Worm (Caenorhabditis elegans) whole organism, young adult: ENCODE measurements around the gene cacn-1.

Source experiments
- B0035.1 ChIP-seq: sonication (generic microtip); optimal IDR thresholded peaks from 2 replicates; lab custom pipeline; 2016; ENCODE audit warnings: missing genetic modification characterization, mild to moderate bottlenecking, missing compliant biosample characterization, missing genotype, missing genetic modification reagents
- C06A6.2 ChIP-seq: fragments of 200-800 bp; sonication (Bioruptor generic); conservative IDR thresholded peaks from 2 replicates; pipeline ENCODE4 v1.3.6; 2022; ENCODE audit warnings: missing genetic modification characterization, missing compliant biosample characterization
- D2030.7 ChIP-seq: fragments of 200-800 bp; sonication (Bioruptor generic); IDR thresholded peaks from 2 replicates; pipeline ENCODE4 v1.3.6; 2022; ENCODE audit warnings: missing genetic modification reagents, missing genetic modification characterization, missing compliant biosample characterization
- K12H6.12 ChIP-seq: fragments of 200-800 bp; sonication (Bioruptor generic); optimal IDR thresholded peaks from 2 replicates; lab custom pipeline; 2018; ENCODE audit warnings: mild to moderate bottlenecking, missing genetic modification characterization, missing compliant biosample characterization
- Y53F4B.3 ChIP-seq: fragments of 200-800 bp; sonication (Bioruptor generic); IDR thresholded peaks from 2 replicates; pipeline ENCODE4 v1.3.6; 2022; ENCODE audit warnings: missing genetic modification reagents, missing genetic modification characterization, missing compliant biosample characterization
- Y67H2A.10 ChIP-seq: fragments of 200-800 bp; sonication (Bioruptor generic); conservative IDR thresholded peaks from 2 replicates; pipeline ENCODE4 v1.3.6; 2022; ENCODE audit warnings: missing genetic modification reagents, missing genetic modification characterization, missing compliant biosample characterization
- Y79H2A.3 ChIP-seq: fragments of 200-800 bp; sonication (Bioruptor generic); conservative IDR thresholded peaks from 2 replicates; pipeline ENCODE4 v1.3.6; 2022; ENCODE audit warnings: missing genetic modification reagents, missing genetic modification characterization, missing compliant biosample characterization
- Y95B8A.8 ChIP-seq: fragments of 200-800 bp; sonication (Bioruptor generic); IDR thresholded peaks from 2 replicates; pipeline ENCODE4 v1.3.6; 2022; ENCODE audit warnings: missing genetic modification reagents, missing genetic modification characterization, missing compliant biosample characterization
- ama-1 ChIP-seq, 3 experiments: fragments of 150-350 bp in 1 of 3; sonication (generic microtip) in 2 of 3; optimal IDR thresholded peaks; 2 replicates each; lab custom pipeline; 2014 to 2018; ENCODE audit warnings: missing biosample characterization in 2 of 3, missing genetic modification characterization in 2 of 3, missing genetic modification reagents in 2 of 3
- aptf-3 ChIP-seq: fragments of 200-800 bp; sonication (Bioruptor generic); IDR thresholded peaks from 2 replicates; pipeline ENCODE4 v1.3.6; 2022; ENCODE audit warnings: missing genetic modification characterization, missing compliant biosample characterization
- attf-6 ChIP-seq: fragments of 200-800 bp; sonication (Bioruptor generic); IDR thresholded peaks from 2 replicates; pipeline ENCODE4 v1.3.6; 2022; ENCODE audit warnings: missing genetic modification reagents, missing genetic modification characterization, missing compliant biosample characterization
- bed-1 ChIP-seq: fragments of 200-800 bp; sonication (Bioruptor generic); IDR thresholded peaks from 2 replicates; pipeline ENCODE4 v1.3.6; 2022; ENCODE audit warnings: missing genetic modification reagents, missing genetic modification characterization, missing compliant biosample characterization
- ccch-3 ChIP-seq: fragments of 200-800 bp; sonication (Bioruptor generic); optimal IDR thresholded peaks from 2 replicates; lab custom pipeline; 2018; ENCODE audit warnings: mild to moderate bottlenecking, missing genetic modification characterization, missing compliant biosample characterization
- cebp-2 ChIP-seq: fragments of 200-800 bp; sonication (Bioruptor generic); IDR thresholded peaks from 2 replicates; pipeline ENCODE4 v1.3.6; 2022; ENCODE audit warnings: missing genetic modification characterization, missing compliant biosample characterization
- ceh-27 ChIP-seq: fragments of 200-800 bp; sonication (Bioruptor generic); optimal IDR thresholded peaks from 2 replicates; lab custom pipeline; 2018; ENCODE audit warnings: mild to moderate bottlenecking, missing genetic modification characterization, moderate library complexity, missing compliant biosample characterization
- ceh-79 ChIP-seq: sonication (generic microtip); optimal IDR thresholded peaks from 2 replicates; lab custom pipeline; 2017; ENCODE audit warnings: mild to moderate bottlenecking, missing genetic modification characterization, missing compliant biosample characterization
- dox-1 ChIP-seq: fragments of 200-800 bp; sonication (Bioruptor generic); IDR thresholded peaks from 2 replicates; pipeline ENCODE4 v1.3.6; 2022; ENCODE audit warnings: missing genetic modification reagents, missing genetic modification characterization, missing compliant biosample characterization
- efl-1 ChIP-seq: fragments of 150-350 bp; optimal IDR thresholded peaks from 2 replicates; lab custom pipeline; 2014; ENCODE audit warnings: missing biosample characterization, missing genetic modification reagents, missing genetic modification characterization
- egl-18 ChIP-seq: fragments of 200-800 bp; sonication (Bioruptor generic); IDR thresholded peaks from 2 replicates; pipeline ENCODE4 v1.3.6; 2022; ENCODE audit warnings: missing genetic modification reagents, missing genetic modification characterization, missing compliant biosample characterization
- hlh-12 ChIP-seq: sonication (generic microtip); optimal IDR thresholded peaks from 2 replicates; lab custom pipeline; 2016; ENCODE audit warnings: missing genetic modification characterization, missing compliant biosample characterization
- hlh-26 ChIP-seq: fragments of 200-800 bp; sonication (Bioruptor generic); conservative IDR thresholded peaks from 2 replicates; pipeline ENCODE4 v1.3.6; 2022; ENCODE audit warnings: missing genetic modification reagents, missing genetic modification characterization, missing compliant biosample characterization
- hmg-20 ChIP-seq: fragments of 200-800 bp; sonication (Bioruptor generic); IDR thresholded peaks from 2 replicates; pipeline ENCODE4 v1.3.6; 2022; ENCODE audit warnings: missing genetic modification reagents, missing genetic modification characterization, missing compliant biosample characterization
- lag-1 ChIP-seq: fragments of 200-800 bp; sonication (Bioruptor generic); IDR thresholded peaks from 2 replicates; pipeline ENCODE4 v1.3.6; 2022; ENCODE audit warnings: missing genetic modification reagents, missing genetic modification characterization, missing compliant biosample characterization
- lin-26 ChIP-seq: fragments of 200-800 bp; sonication (Bioruptor generic); IDR thresholded peaks from 2 replicates; pipeline ENCODE4 v1.3.6; 2022; ENCODE audit warnings: missing genetic modification reagents, missing genetic modification characterization, missing compliant biosample characterization
- lin-40 ChIP-seq: sonication (generic microtip); optimal IDR thresholded peaks from 2 replicates; lab custom pipeline; 2016; ENCODE audit warnings: missing genetic modification characterization, mild to moderate bottlenecking, missing compliant biosample characterization, missing genotype, missing genetic modification reagents
- lin-54 ChIP-seq: fragments of 200-800 bp; sonication (Bioruptor generic); optimal IDR thresholded peaks from 2 replicates; lab custom pipeline; 2018; ENCODE audit warnings: mild to moderate bottlenecking, missing genetic modification characterization, missing compliant biosample characterization
- lsy-27 ChIP-seq: sonication (generic microtip); optimal IDR thresholded peaks from 2 replicates; lab custom pipeline; 2017; ENCODE audit warnings: missing genetic modification characterization, mild to moderate bottlenecking, missing compliant biosample characterization, antibody characterized with exemption, missing genotype, borderline replicate concordance; ENCODE audit not compliant: insufficient read depth
- madf-10 ChIP-seq: sonication (generic microtip); optimal IDR thresholded peaks from 2 replicates; lab custom pipeline; 2016; ENCODE audit warnings: mild to moderate bottlenecking, missing genetic modification characterization, missing compliant biosample characterization
- mcd-1 ChIP-seq: fragments of 200-800 bp; sonication (Bioruptor generic); IDR thresholded peaks from 2 replicates; pipeline ENCODE4 v1.3.6; 2022; ENCODE audit warnings: missing genetic modification reagents, missing genetic modification characterization, missing compliant biosample characterization
- mel-28 ChIP-seq: sonication (generic microtip); optimal IDR thresholded peaks from 2 replicates; lab custom pipeline; 2016; ENCODE audit warnings: borderline replicate concordance, mild to moderate bottlenecking, missing genetic modification characterization, missing compliant biosample characterization
- mxl-1 ChIP-seq: sonication (generic microtip); optimal IDR thresholded peaks from 2 replicates; lab custom pipeline; 2016; ENCODE audit warnings: missing genetic modification characterization, missing compliant biosample characterization
- nfya-1 ChIP-seq: sonication (generic microtip); optimal IDR thresholded peaks from 2 replicates; lab custom pipeline; 2017; ENCODE audit warnings: antibody characterized with exemption, missing compliant biosample characterization, missing genetic modification characterization, borderline replicate concordance; ENCODE audit not compliant: insufficient read depth
- nfya-2 ChIP-seq: fragments of 200-800 bp; sonication (Bioruptor generic); IDR thresholded peaks from 2 replicates; pipeline ENCODE4 v1.3.6; 2022; ENCODE audit warnings: missing genetic modification reagents, missing genetic modification characterization, missing compliant biosample characterization
- nhr-27 ChIP-seq: fragments of 200-800 bp; sonication (Bioruptor generic); optimal IDR thresholded peaks from 2 replicates; lab custom pipeline; 2018; ENCODE audit warnings: mild to moderate bottlenecking, missing genetic modification characterization, moderate library complexity, missing compliant biosample characterization
- pha-4 ChIP-seq: fragments of 150-350 bp; sonication (generic microtip); optimal IDR thresholded peaks from 2 replicates; lab custom pipeline; 2014; ENCODE audit warnings: missing biosample characterization, missing genetic modification reagents, missing genetic modification characterization
- rec-8 ChIP-seq, 2 experiments: sonication (generic microtip); optimal IDR thresholded peaks; 2 replicates each; lab custom pipeline; 2016; ENCODE audit warnings: mild to moderate bottlenecking in 2 of 2, missing genetic modification characterization in 2 of 2, missing genetic modification reagents in 2 of 2, missing genotype in 2 of 2, missing biosample characterization in 1 of 2, missing compliant biosample characterization in 1 of 2, moderate library complexity in 1 of 2
- repo-1 ChIP-seq: sonication (generic microtip); optimal IDR thresholded peaks from 2 replicates; lab custom pipeline; 2017; ENCODE audit warnings: mild to moderate bottlenecking, missing genetic modification characterization, missing compliant biosample characterization
- snpc-1.1 ChIP-seq: sonication (generic microtip); optimal IDR thresholded peaks from 2 replicates; lab custom pipeline; 2017; ENCODE audit warnings: missing genetic modification characterization, mild to moderate bottlenecking, missing compliant biosample characterization, antibody characterized with exemption, moderate library complexity, missing genotype, missing genetic modification reagents; ENCODE audit not compliant: insufficient read depth
- snpc-4 ChIP-seq, 5 experiments: fragments of 150-350 bp in 1 of 5; sonication (generic microtip) in 4 of 5; optimal IDR thresholded peaks; 2 replicates each; lab custom pipeline; 2014 to 2018; ENCODE audit warnings: missing genetic modification characterization in 5 of 5, missing biosample characterization in 3 of 5, antibody characterized with exemption in 2 of 5, mild to moderate bottlenecking in 2 of 5, missing compliant biosample characterization in 2 of 5, missing genotype in 2 of 5, moderate library complexity in 2 of 5, missing genetic modification reagents in 1 of 5
- unc-130 ChIP-seq: sonication (generic microtip); optimal IDR thresholded peaks from 2 replicates; lab custom pipeline; 2016; ENCODE audit warnings: missing genetic modification reagents, missing genetic modification characterization, missing compliant biosample characterization
- zfh-2 ChIP-seq: fragments of 200-800 bp; sonication (Bioruptor generic); conservative IDR thresholded peaks from 2 replicates; pipeline ENCODE4 v1.3.6; 2022; ENCODE audit warnings: missing genetic modification reagents, missing genetic modification characterization, missing compliant biosample characterization
- ztf-22 ChIP-seq: fragments of 200-800 bp; sonication (Bioruptor generic); optimal IDR thresholded peaks from 2 replicates; lab custom pipeline; 2018; ENCODE audit warnings: mild to moderate bottlenecking, missing genetic modification characterization, moderate library complexity, missing compliant biosample characterization
- ztf-25 ChIP-seq: fragments of 200-800 bp; sonication (Bioruptor generic); IDR thresholded peaks from 2 replicates; pipeline ENCODE4 v1.3.6; 2022; ENCODE audit warnings: missing genetic modification reagents, missing genetic modification characterization, missing compliant biosample characterization
- ztf-26 ChIP-seq: sonication (generic microtip); optimal IDR thresholded peaks from 2 replicates; lab custom pipeline; 2017; ENCODE audit warnings: missing genetic modification characterization, missing compliant biosample characterization
- ztf-3 ChIP-seq: fragments of 200-800 bp; sonication (Bioruptor generic); optimal IDR thresholded peaks from 2 replicates; lab custom pipeline; 2018; ENCODE audit warnings: mild to moderate bottlenecking, missing genetic modification characterization, missing compliant biosample characterization

cacn-1 gene

DNA sequence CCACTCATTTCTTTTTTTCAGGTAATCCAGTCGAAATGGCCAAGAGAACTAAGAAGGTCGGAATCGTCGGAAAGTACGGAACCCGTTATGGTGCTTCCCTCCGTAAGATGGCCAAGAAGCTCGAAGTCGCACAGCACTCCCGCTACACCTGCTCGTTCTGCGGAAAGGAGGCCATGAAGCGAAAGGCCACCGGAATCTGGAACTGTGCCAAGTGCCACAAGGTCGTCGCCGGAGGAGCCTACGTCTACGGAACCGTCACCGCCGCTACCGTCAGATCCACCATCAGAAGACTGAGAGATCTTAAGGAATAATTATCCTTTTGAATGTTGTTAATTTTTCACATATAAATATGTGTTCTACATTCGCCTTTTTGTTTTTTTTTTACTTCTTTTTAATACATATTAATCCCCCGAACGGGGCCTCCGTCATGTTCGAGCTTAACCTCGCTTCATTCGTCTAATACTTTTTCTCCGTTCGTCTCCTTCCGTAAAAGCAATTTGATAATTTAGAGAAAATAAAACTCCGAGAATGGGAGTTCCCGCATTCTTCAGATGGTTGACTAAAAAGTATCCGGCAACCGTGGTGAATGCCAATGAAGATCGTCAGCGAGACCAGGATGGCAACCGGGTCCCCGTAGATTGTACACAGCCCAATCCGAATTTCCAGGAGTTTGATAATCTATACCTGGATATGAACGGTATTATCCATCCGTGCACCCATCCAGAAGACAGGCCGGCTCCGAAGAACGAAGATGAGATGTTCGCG lies 13.5 kb upstream of the cacn-1 start, which contains the start of the genes rpl-43 and xrn-2 (continued):
- TF ChIP-seq C06A6.2 (GFP tag; lab: Robert Waterston, UW) (no peak), repo-1 (tag; lab: Kevin White, UChicago) (peak; percentile 56), mel-28 (no peak), Y67H2A.10 (GFP tag; lab: Robert Waterston, UW) (no peak), snpc-1.1 (tag; lab: Kevin White, UChicago) (peak; percentile 77), ccch-3 (no peak), nfya-1 (no peak), bed-1 (peak; percentile 73; the same call in 1 of the 2 replicates), ztf-3 (GFP tag; lab: Kevin White, UChicago) (no peak), Y95B8A.8 (GFP tag; lab: Robert Waterston, UW) (peak; percentile 89), hlh-26 (GFP tag; lab: Robert Waterston, UW) (no peak), unc-130 (peak; percentile 84), lin-40 (tag; lab: Kevin White, UChicago) (no peak), mxl-1 (tag; lab: Kevin White, UChicago) (no peak), madf-10 (tag; lab: Kevin White, UChicago) (no peak), lag-1 (GFP tag; lab: Robert Waterston, UW) (no peak), hmg-20 (GFP tag; lab: Robert Waterston, UW) (peak; percentile 76), efl-1 (peak; percentile 7), mcd-1 (peak; percentile 75), ama-1 (optimal IDR thresholded peaks at IDR 0.05; lab: Kevin White, UChicago) (no peak), ama-1 (GFP tag; optimal IDR thresholded peaks at IDR 0.05; lab: Kevin White, UChicago) (peak in 1 of 2 experiments; percentile 62), aptf-3 (GFP tag; lab: Robert Waterston, UW) (peak; percentile 83; the same call in 1 of the 2 replicates), Y79H2A.3 (GFP tag; lab: Robert Waterston, UW) (peak; percentile 83; the same call in 1 of the 2 replicates), lin-26 (GFP tag; lab: Robert Waterston, UW) (peak; percentile 77; the same call in 1 of the 2 replicates), egl-18 (GFP tag; lab: Robert Waterston, UW) (no peak), rec-8 (tag; optimal IDR thresholded peaks at IDR 0.05; lab: Kevin White, UChicago) (peak in 1 of 2 experiments; percentile 70), ztf-26 (tag; lab: Kevin White, UChicago) (no peak), attf-6 (GFP tag; lab: Robert Waterston, UW) (peak; percentile 87), ztf-25 (0 out of 2 replicates have a peak, but pooled peaks have one; percentile 45), lin-54 (GFP tag; lab: Kevin White, UChicago) (peak; percentile 77), K12H6.12 (tag; lab: Kevin White, UChicago) (no peak), Y53F4B.3 (GFP tag; lab: Robert Waterston, UW) (no peak), cebp-2 (GFP tag; lab: Robert Waterston, UW) (peak; percentile 89), lsy-27 (tag; lab: Kevin White, UChicago) (no peak), nhr-27 (tag; lab: Kevin White, UChicago) (no peak), hlh-12 (tag; lab: Kevin White, UChicago) (no peak), D2030.7 (GFP tag; lab: Robert Waterston, UW) (peak; percentile 64; the same call in 1 of the 2 replicates), ceh-27 (GFP tag; lab: Kevin White, UChicago) (no peak), ztf-22 (GFP tag; lab: Kevin White, UChicago) (no peak), dox-1 (no peak), snpc-4 (GFP tag; optimal IDR thresholded peaks at IDR 0.05; lab: Kevin White, UChicago) (peak; percentile 41), snpc-4 (tag; optimal IDR thresholded peaks at IDR 0.05; lab: Kevin White, UChicago) (peak in 2 of 4 experiments; percentile 11 to 54), B0035.1 (tag; lab: Kevin White, UChicago) (no peak), pha-4 (tag; lab: Kevin White, UChicago) (no peak), ceh-79 (peak; percentile 35), nfya-2 (peak; percentile 86; the same call in 1 of the 2 replicates), zfh-2 (GFP tag; lab: Robert Waterston, UW) (peak; percentile 86)
